Fruit fly (Drosophila melanogaster): Measurements from ENCODE around the gene CG4935.
A peak's percentile ranks its signal among the peaks of the same experiment; 100 is the strongest.

Gene CG4935

DNA sequence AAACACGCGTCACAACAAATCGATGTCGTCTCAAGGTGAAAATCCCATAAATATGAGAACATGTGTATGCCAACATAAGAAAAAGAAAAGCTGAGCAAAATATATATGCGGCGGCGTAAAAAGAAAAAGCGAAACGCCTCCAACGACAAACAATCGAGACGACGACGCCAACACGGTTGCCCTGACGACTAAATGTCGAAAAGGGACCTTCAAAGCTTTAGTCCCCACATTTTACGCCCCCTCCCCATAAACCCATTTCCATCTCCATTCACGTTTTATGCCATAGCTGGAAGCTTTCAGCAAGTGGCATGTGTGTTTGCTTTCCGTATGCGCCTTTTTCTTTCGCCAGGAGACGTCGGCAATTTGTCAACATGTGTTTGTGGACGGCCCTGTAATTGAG, 16.0 kb downstream of the CG4935 start (continued):
- TF ChIP-seq Med (GFP tag): peak; percentile 69
- TF ChIP-seq Stat92E (GFP tag; optimal IDR thresholded peaks at IDR 0.05): no peak
- TF ChIP-seq az2 (GFP tag; optimal IDR thresholded peaks at IDR 0.05): no peak
- TF ChIP-seq Ada2b (GFP tag; IDR thresholded peaks at IDR 0.05): no peak
- TF ChIP-seq tio (GFP tag; optimal IDR thresholded peaks at IDR 0.05): no peak
- no peak for TF ChIP-seq CG17359 (tag; optimal IDR thresholded peaks at IDR 0.05)
- peak; percentile 26 for TF ChIP-seq CG12769 (tag; optimal IDR thresholded peaks at IDR 0.05)
- TF ChIP-seq CG13424 (tag; optimal IDR thresholded peaks at IDR 0.05): no peak
- no peak for TF ChIP-seq CG1603 (tag; optimal IDR thresholded peaks at IDR 0.05)
- no peak for TF ChIP-seq pros (GFP tag; optimal IDR thresholded peaks at IDR 0.05)
- TF ChIP-seq abd-A (tag; optimal IDR thresholded peaks at IDR 0.05): peak; percentile 78
- TF ChIP-seq sd (tag; optimal IDR thresholded peaks at IDR 0.05): peak; percentile 5
- TF ChIP-seq Xrp1 (GFP tag; IDR thresholded peaks at IDR 0.05): no peak
- no peak for TF ChIP-seq MESR4 (GFP tag; optimal IDR thresholded peaks at IDR 0.05)
- no peak for TF ChIP-seq danr (GFP tag; IDR thresholded peaks at IDR 0.05)
- no peak for TF ChIP-seq CG4360 (GFP tag; IDR thresholded peaks at IDR 0.05)
- no peak for TF ChIP-seq CG18476 (GFP tag; optimal IDR thresholded peaks at IDR 0.05)
- peak; percentile 72 for TF ChIP-seq CG13894 (tag; optimal IDR thresholded peaks at IDR 0.05)
- TF ChIP-seq MTF-1 (GFP tag; optimal IDR thresholded peaks at IDR 0.05; ENCODE audit: borderline replicate concordance): no peak
- TF ChIP-seq CG3407 (GFP tag; optimal IDR thresholded peaks at IDR 0.05): no peak
- TF ChIP-seq CG15601 (tag; optimal IDR thresholded peaks at IDR 0.05): no peak
- TF ChIP-seq CG18619 (GFP tag; optimal IDR thresholded peaks at IDR 0.05): no peak
- TF ChIP-seq so (GFP tag; IDR thresholded peaks at IDR 0.05): no peak
- TF ChIP-seq Hsf (GFP tag; optimal IDR thresholded peaks at IDR 0.05): no peak
- no peak for TF ChIP-seq CG8281 (tag; optimal IDR thresholded peaks at IDR 0.05)
- TF ChIP-seq CG2120 (GFP tag; optimal IDR thresholded peaks at IDR 0.05): no peak
- no peak for TF ChIP-seq pho (GFP tag; optimal IDR thresholded peaks at IDR 0.05)
- TF ChIP-seq CG4820 (GFP tag; optimal IDR thresholded peaks at IDR 0.05): no peak
- TF ChIP-seq Atf3 (GFP tag; optimal IDR thresholded peaks at IDR 0.05): no peak
- TF ChIP-seq onecut (GFP tag; IDR thresholded peaks at IDR 0.05): no peak
- TF ChIP-seq Scr (GFP tag; IDR thresholded peaks at IDR 0.05; ENCODE audit: partially characterized antibody): no peak
- no peak for TF ChIP-seq Hr3 (GFP tag; optimal IDR thresholded peaks at IDR 0.05)
- TF ChIP-seq BEAF-32 (GFP tag; optimal IDR thresholded peaks at IDR 0.05): no peak
- TF ChIP-seq CG9437 (GFP tag; optimal IDR thresholded peaks at IDR 0.05): no peak
- no peak for TF ChIP-seq Dad (GFP tag; optimal IDR thresholded peaks at IDR 0.05)
- no peak for TF ChIP-seq Elba2 (GFP tag; optimal IDR thresholded peaks at IDR 0.05)
- TF ChIP-seq trem (tag; optimal IDR thresholded peaks at IDR 0.05): no peak
- no peak for TF ChIP-seq hth (optimal IDR thresholded peaks at IDR 0.05)
- no peak for TF ChIP-seq CG10209 (GFP tag; optimal IDR thresholded peaks at IDR 0.05)
- TF ChIP-seq NfI (GFP tag; optimal IDR thresholded peaks at IDR 0.05): no peak
- TF ChIP-seq mam (GFP tag; optimal IDR thresholded peaks at IDR 0.05): no peak
- no peak for TF ChIP-seq D (optimal IDR thresholded peaks at IDR 0.05)
- no peak for TF ChIP-seq D (GFP tag; optimal IDR thresholded peaks at IDR 0.05)
- TF ChIP-seq CrebB (tag; optimal IDR thresholded peaks at IDR 0.05): no peak
- no peak for TF ChIP-seq CG11093 (GFP tag; IDR thresholded peaks at IDR 0.05)
- no peak for TF ChIP-seq CG7928 (GFP tag; optimal IDR thresholded peaks at IDR 0.05)
- no peak for TF ChIP-seq CG6683 (GFP tag; optimal IDR thresholded peaks at IDR 0.05)
- TF ChIP-seq CG1529 (GFP tag; optimal IDR thresholded peaks at IDR 0.05): no peak
- no peak for TF ChIP-seq stwl (tag; optimal IDR thresholded peaks at IDR 0.05)
- TF ChIP-seq sim (GFP tag; IDR thresholded peaks at IDR 0.05): no peak
- no peak for TF ChIP-seq sug (tag; optimal IDR thresholded peaks at IDR 0.05)
- TF ChIP-seq dpn (GFP tag; optimal IDR thresholded peaks at IDR 0.05): no peak
